In genomic region chr3R:7492099-7492498, dm6 we compare ENCODE assay signal across 6 fruit fly cellular contexts.
TF ChIP-seq lines count a peak whose summit lies in the region.

No protein-coding gene starts in this region.

- TF ChIP-seq CTCF in whole organism, embryonic (GFP tag; optimal IDR thresholded peaks at IDR 0.05; lab: Kevin White, UChicago): no peak

TF ChIP-seq in whole organism, 6 proteins besides CTCF, POLR2A, EP300 and RAD21:
- TF ChIP-seq EcR (GFP tag; optimal IDR thresholded peaks at IDR 0.05; lab: Kevin White, UChicago): no peak
- peak; percentile 9 for TF ChIP-seq pan (optimal IDR thresholded peaks at IDR 0.05; lab: Kevin White, UChicago)

TF ChIP-seq in whole organism, adult, 20 proteins besides CTCF, POLR2A, EP300 and RAD21:
- no peak for TF ChIP-seq Clk (GFP tag; optimal IDR thresholded peaks at IDR 0.05; lab: Kevin White, UChicago)
- no peak for TF ChIP-seq CG11617 (GFP tag; optimal IDR thresholded peaks at IDR 0.05; lab: Kevin White, UChicago)
- TF ChIP-seq CG12768 (GFP tag; optimal IDR thresholded peaks at IDR 0.05; lab: Kevin White, UChicago): no peak
- no peak for TF ChIP-seq Hr96 (GFP tag; optimal IDR thresholded peaks at IDR 0.05; lab: Kevin White, UChicago)
- TF ChIP-seq pad (GFP tag; optimal IDR thresholded peaks at IDR 0.05; lab: Kevin White, UChicago): no peak
- peak; percentile 2 for TF ChIP-seq toe (GFP tag; optimal IDR thresholded peaks at IDR 0.05; lab: Kevin White, UChicago)
- TF ChIP-seq cnc (optimal IDR thresholded peaks at IDR 0.05; lab: Kevin White, UChicago): no peak
- TF ChIP-seq Crg-1 (GFP tag; optimal IDR thresholded peaks at IDR 0.05; lab: Kevin White, UChicago): no peak
- TF ChIP-seq tj (GFP tag; optimal IDR thresholded peaks at IDR 0.05; lab: Kevin White, UChicago): no peak
- TF ChIP-seq bab1 (GFP tag; optimal IDR thresholded peaks at IDR 0.05; lab: Kevin White, UChicago): no peak
- peak; percentile 90 for TF ChIP-seq kay (GFP tag; lab: Kevin White, UChicago; ENCODE audit: borderline replicate concordance)
TF ChIP-seq in whole organism, adult: peak in this region for 2.

TF ChIP-seq in whole organism, embryonic, 481 proteins besides CTCF, POLR2A, EP300 and RAD21 (continues in another document):
- TF ChIP-seq CG30431 (GFP tag; optimal IDR thresholded peaks at IDR 0.05; lab: Kevin White, UChicago) (no peak), Eip74EF (GFP tag; optimal IDR thresholded peaks at IDR 0.05; lab: Kevin White, UChicago) (no peak), CG9876 (GFP tag; optimal IDR thresholded peaks at IDR 0.05; lab: Kevin White, UChicago) (no peak), CG3838 (GFP tag; optimal IDR thresholded peaks at IDR 0.05; lab: Kevin White, UChicago) (no peak), Camta (GFP tag; optimal IDR thresholded peaks at IDR 0.05; lab: Kevin White, UChicago) (peak; percentile 32), grau (tag; optimal IDR thresholded peaks at IDR 0.05; lab: Kevin White, UChicago) (peak; percentile 22), gem (tag; optimal IDR thresholded peaks at IDR 0.05; lab: Kevin White, UChicago) (peak; percentile 51), Atf6 (GFP tag; IDR thresholded peaks at IDR 0.05; lab: Robert Waterston, UW) (0 out of 2 replicates have a peak, but pooled peaks have one; percentile 39), CG12942 (GFP tag; optimal IDR thresholded peaks at IDR 0.05; lab: Kevin White, UChicago) (no peak), inv (GFP tag; IDR thresholded peaks at IDR 0.05; lab: Robert Waterston, UW; ENCODE audit: partially characterized antibody) (peak; percentile 56; the same call in 1 of the 2 replicates), CG30403 (GFP tag; optimal IDR thresholded peaks at IDR 0.05; lab: Kevin White, UChicago) (peak; percentile 48), Ets65A (GFP tag; lab: Kevin White, UChicago) (peak; percentile 36), bcd (GFP tag; optimal IDR thresholded peaks at IDR 0.05; lab: Kevin White, UChicago) (peak; percentile 9), CG11504 (tag; optimal IDR thresholded peaks at IDR 0.05; lab: Kevin White, UChicago) (peak; percentile 45), HLHmδ (GFP tag; optimal IDR thresholded peaks at IDR 0.05; lab: Kevin White, UChicago) (no peak), nerfin-2 (GFP tag; IDR thresholded peaks at IDR 0.05; lab: Robert Waterston, UW; ENCODE audit: partially characterized antibody) (peak; percentile 78), CG8290 (GFP tag; optimal IDR thresholded peaks at IDR 0.05; lab: Kevin White, UChicago) (no peak), CG8290 (tag; optimal IDR thresholded peaks at IDR 0.05; lab: Kevin White, UChicago) (peak in 1 of 2 experiments; percentile 60), MESR4 (GFP tag; optimal IDR thresholded peaks at IDR 0.05; lab: Kevin White, UChicago) (no peak)

TF ChIP-seq in whole organism, prepupa, 60 proteins besides CTCF, POLR2A, EP300 and RAD21:
- no peak for TF ChIP-seq fd59A (GFP tag; optimal IDR thresholded peaks at IDR 0.05; lab: Kevin White, UChicago)
- TF ChIP-seq Hr4 (GFP tag; optimal IDR thresholded peaks at IDR 0.05; lab: Kevin White, UChicago): peak; percentile 31
- TF ChIP-seq fkh (GFP tag; optimal IDR thresholded peaks at IDR 0.05; lab: Kevin White, UChicago): peak; percentile 79
- TF ChIP-seq Eip78C (GFP tag; lab: Kevin White, UChicago): peak; percentile 72
- no peak for TF ChIP-seq CG11762 (GFP tag; optimal IDR thresholded peaks at IDR 0.05; lab: Kevin White, UChicago; ENCODE audit: insufficient read depth)
- no peak for TF ChIP-seq CG4318 (GFP tag; optimal IDR thresholded peaks at IDR 0.05; lab: Kevin White, UChicago)
- no peak for TF ChIP-seq Ets21C (GFP tag; optimal IDR thresholded peaks at IDR 0.05; lab: Kevin White, UChicago)
- TF ChIP-seq Eip75B (GFP tag; optimal IDR thresholded peaks at IDR 0.05; lab: Kevin White, UChicago): no peak
- TF ChIP-seq CG7368 (GFP tag; optimal IDR thresholded peaks at IDR 0.05; lab: Kevin White, UChicago): no peak
- no peak for TF ChIP-seq CG3919 (GFP tag; optimal IDR thresholded peaks at IDR 0.05; lab: Kevin White, UChicago)
- TF ChIP-seq svp (GFP tag; lab: Kevin White, UChicago): peak; percentile 78
- TF ChIP-seq pdm3 (GFP tag; optimal IDR thresholded peaks at IDR 0.05; lab: Kevin White, UChicago): no peak
- TF ChIP-seq Smox (GFP tag; optimal IDR thresholded peaks at IDR 0.05; lab: Kevin White, UChicago): no peak
- peak; percentile 36 for TF ChIP-seq CG32006 (GFP tag; optimal IDR thresholded peaks at IDR 0.05; lab: Kevin White, UChicago)
- TF ChIP-seq CG31627 (GFP tag; optimal IDR thresholded peaks at IDR 0.05; lab: Kevin White, UChicago): no peak
- TF ChIP-seq Hr38 (GFP tag; optimal IDR thresholded peaks at IDR 0.05; lab: Kevin White, UChicago): no peak
- TF ChIP-seq salr (GFP tag; optimal IDR thresholded peaks at IDR 0.05; lab: Kevin White, UChicago): peak in 1 of 2 experiments; percentile 23
- no peak for TF ChIP-seq Met (GFP tag; optimal IDR thresholded peaks at IDR 0.05; lab: Kevin White, UChicago)
- no peak for TF ChIP-seq acj6 (GFP tag; optimal IDR thresholded peaks at IDR 0.05; lab: Kevin White, UChicago)
- TF ChIP-seq Hr39 (GFP tag; optimal IDR thresholded peaks at IDR 0.05; lab: Kevin White, UChicago): no peak
- TF ChIP-seq CG9139 (GFP tag; optimal IDR thresholded peaks at IDR 0.05; lab: Kevin White, UChicago): no peak

TF ChIP-seq in whole organism, pupa, 21 proteins besides CTCF, POLR2A, EP300 and RAD21:
- no peak for TF ChIP-seq CG8301 (tag; optimal IDR thresholded peaks at IDR 0.05; lab: Kevin White, UChicago)
- peak; percentile 17; the same call in 1 of the 2 replicates for TF ChIP-seq Ets98B (GFP tag; IDR thresholded peaks at IDR 0.05; lab: Robert Waterston, UW)

TF ChIP-seq in whole organism, wandering third instar larva, 38 proteins besides CTCF, POLR2A, EP300 and RAD21:
- peak; percentile 4 for TF ChIP-seq Vsx2 (GFP tag; optimal IDR thresholded peaks at IDR 0.05; lab: Kevin White, UChicago; ENCODE audit: partially characterized antibody)
- no peak for TF ChIP-seq Sp1 (GFP tag; optimal IDR thresholded peaks at IDR 0.05; lab: Kevin White, UChicago)
- peak; percentile 38 for TF ChIP-seq Dif (GFP tag; optimal IDR thresholded peaks at IDR 0.05; lab: Kevin White, UChicago; ENCODE audit: partially characterized antibody)
- TF ChIP-seq foxo (GFP tag; optimal IDR thresholded peaks at IDR 0.05; lab: Kevin White, UChicago): peak in 1 of 2 experiments; percentile 10
